Fruit fly (Drosophila melanogaster): Measurements from ENCODE around the gene Naa40.

The Naa40 gene

dm6 chr3R:29772795-29773331, 48.1 kb upstream of the Naa40 start:
- TF ChIP-seq dsf (GFP tag; optimal IDR thresholded peaks at IDR 0.05; ENCODE audit: borderline replicate concordance) (no peak), foxo (GFP tag; optimal IDR thresholded peaks at IDR 0.05) (peak in 1 of 2 experiments; percentile 10), usp (GFP tag; optimal IDR thresholded peaks at IDR 0.05) (no peak), Dfd (GFP tag; optimal IDR thresholded peaks at IDR 0.05) (no peak), CrebA (GFP tag; optimal IDR thresholded peaks at IDR 0.05; ENCODE audit: borderline replicate concordance) (peak; percentile 10), Abd-B (GFP tag; optimal IDR thresholded peaks at IDR 0.05) (no peak), lola (GFP tag; optimal IDR thresholded peaks at IDR 0.05) (no peak), Jra (GFP tag; optimal IDR thresholded peaks at IDR 0.05) (no peak), h (GFP tag; optimal IDR thresholded peaks at IDR 0.05) (peak; percentile 83), Hr83 (GFP tag; optimal IDR thresholded peaks at IDR 0.05; ENCODE audit: poor library complexity, severe bottlenecking) (peak; percentile 63), jim (GFP tag; optimal IDR thresholded peaks at IDR 0.05) (peak; percentile 79), CG9705 (GFP tag; optimal IDR thresholded peaks at IDR 0.05) (no peak), HLH106 (tag; optimal IDR thresholded peaks at IDR 0.05) (no peak), rgr (GFP tag; optimal IDR thresholded peaks at IDR 0.05) (peak; percentile 20), Hr78 (GFP tag; optimal IDR thresholded peaks at IDR 0.05) (no peak), br (GFP tag; optimal IDR thresholded peaks at IDR 0.05) (no peak), Hnf4 (GFP tag; optimal IDR thresholded peaks at IDR 0.05) (peak; percentile 43), GATAd (GFP tag; optimal IDR thresholded peaks at IDR 0.05) (no peak), psq (GFP tag; optimal IDR thresholded peaks at IDR 0.05) (peak; percentile 64), Dif (GFP tag; optimal IDR thresholded peaks at IDR 0.05; ENCODE audit: partially characterized antibody) (peak; percentile 94), fru (GFP tag; optimal IDR thresholded peaks at IDR 0.05) (peak; percentile 14), CG32264 (GFP tag; optimal IDR thresholded peaks at IDR 0.05) (no peak), Sp1 (GFP tag; optimal IDR thresholded peaks at IDR 0.05) (peak; percentile 56), dmrt93B (GFP tag; optimal IDR thresholded peaks at IDR 0.05) (no peak), pan (optimal IDR thresholded peaks at IDR 0.05) (no peak), sv (GFP tag; optimal IDR thresholded peaks at IDR 0.05) (no peak), woc (GFP tag; optimal IDR thresholded peaks at IDR 0.05) (no peak), N (GFP tag; optimal IDR thresholded peaks at IDR 0.05) (peak; percentile 26), Rel (GFP tag; optimal IDR thresholded peaks at IDR 0.05) (no peak), Rel (tag; optimal IDR thresholded peaks at IDR 0.05) (peak; percentile 85), brk (GFP tag; optimal IDR thresholded peaks at IDR 0.05) (no peak), Myc (optimal IDR thresholded peaks at IDR 0.05) (no peak), Vsx2 (GFP tag; optimal IDR thresholded peaks at IDR 0.05; ENCODE audit: partially characterized antibody) (peak; percentile 3), tai (GFP tag; optimal IDR thresholded peaks at IDR 0.05) (no peak), Mio (GFP tag; optimal IDR thresholded peaks at IDR 0.05) (no peak), ey (GFP tag; optimal IDR thresholded peaks at IDR 0.05) (no peak), dl (GFP tag; optimal IDR thresholded peaks at IDR 0.05; ENCODE audit: insufficient read depth in 1 of 2, partially characterized antibody in 2 of 2) (peak; percentile 34 to 87), sage (GFP tag; optimal IDR thresholded peaks at IDR 0.05) (no peak), OdsH (GFP tag; optimal IDR thresholded peaks at IDR 0.05) (peak; percentile 53)

dm6 chr3R:29772090-29772794, 47.5 kb upstream of the Naa40 start:
- TF ChIP-seq Mio (GFP tag; optimal IDR thresholded peaks at IDR 0.05) (no peak), HLH106 (tag; optimal IDR thresholded peaks at IDR 0.05) (peak; percentile 63), br (GFP tag; optimal IDR thresholded peaks at IDR 0.05) (peak; percentile 2), pan (optimal IDR thresholded peaks at IDR 0.05) (no peak), sv (GFP tag; optimal IDR thresholded peaks at IDR 0.05) (no peak), Vsx2 (GFP tag; optimal IDR thresholded peaks at IDR 0.05; ENCODE audit: partially characterized antibody) (peak; percentile 32), CG9705 (GFP tag; optimal IDR thresholded peaks at IDR 0.05) (peak; percentile 47), CG32264 (GFP tag; optimal IDR thresholded peaks at IDR 0.05) (no peak), Abd-B (GFP tag; optimal IDR thresholded peaks at IDR 0.05) (no peak), Rel (GFP tag; optimal IDR thresholded peaks at IDR 0.05) (no peak), Rel (tag; optimal IDR thresholded peaks at IDR 0.05) (no peak), jim (GFP tag; optimal IDR thresholded peaks at IDR 0.05) (no peak), Hr83 (GFP tag; optimal IDR thresholded peaks at IDR 0.05; ENCODE audit: poor library complexity, severe bottlenecking) (peak; percentile 55), Dfd (GFP tag; optimal IDR thresholded peaks at IDR 0.05) (no peak), lola (GFP tag; optimal IDR thresholded peaks at IDR 0.05) (no peak), brk (GFP tag; optimal IDR thresholded peaks at IDR 0.05) (no peak), psq (GFP tag; optimal IDR thresholded peaks at IDR 0.05) (peak; percentile 94), dmrt93B (GFP tag; optimal IDR thresholded peaks at IDR 0.05) (peak; percentile 70), ey (GFP tag; optimal IDR thresholded peaks at IDR 0.05) (no peak), OdsH (GFP tag; optimal IDR thresholded peaks at IDR 0.05) (no peak), Hr78 (GFP tag; optimal IDR thresholded peaks at IDR 0.05) (no peak), N (GFP tag; optimal IDR thresholded peaks at IDR 0.05) (no peak), dsf (GFP tag; optimal IDR thresholded peaks at IDR 0.05; ENCODE audit: borderline replicate concordance) (no peak), Jra (GFP tag; optimal IDR thresholded peaks at IDR 0.05) (no peak), sage (GFP tag; optimal IDR thresholded peaks at IDR 0.05) (no peak), foxo (GFP tag; optimal IDR thresholded peaks at IDR 0.05) (peak in 1 of 2 experiments; percentile 27), Hnf4 (GFP tag; optimal IDR thresholded peaks at IDR 0.05) (no peak), woc (GFP tag; optimal IDR thresholded peaks at IDR 0.05) (peak; percentile 72), Dif (GFP tag; optimal IDR thresholded peaks at IDR 0.05; ENCODE audit: partially characterized antibody) (peak; percentile 93), rgr (GFP tag; optimal IDR thresholded peaks at IDR 0.05) (no peak), GATAd (GFP tag; optimal IDR thresholded peaks at IDR 0.05) (no peak), h (GFP tag; optimal IDR thresholded peaks at IDR 0.05) (no peak), fru (GFP tag; optimal IDR thresholded peaks at IDR 0.05) (peak; percentile 7), tai (GFP tag; optimal IDR thresholded peaks at IDR 0.05) (peak; percentile 36), Sp1 (GFP tag; optimal IDR thresholded peaks at IDR 0.05) (no peak), CrebA (GFP tag; optimal IDR thresholded peaks at IDR 0.05; ENCODE audit: borderline replicate concordance) (no peak), dl (GFP tag; optimal IDR thresholded peaks at IDR 0.05; ENCODE audit: insufficient read depth in 1 of 2, partially characterized antibody in 2 of 2) (peak; percentile 91 to 92), usp (GFP tag; optimal IDR thresholded peaks at IDR 0.05) (no peak), Myc (optimal IDR thresholded peaks at IDR 0.05) (peak; percentile 29)

Measured in whole organism, wandering third instar larva.